Worm (Caenorhabditis elegans): ENCODE measurements around the gene gasr-8.

DNA sequence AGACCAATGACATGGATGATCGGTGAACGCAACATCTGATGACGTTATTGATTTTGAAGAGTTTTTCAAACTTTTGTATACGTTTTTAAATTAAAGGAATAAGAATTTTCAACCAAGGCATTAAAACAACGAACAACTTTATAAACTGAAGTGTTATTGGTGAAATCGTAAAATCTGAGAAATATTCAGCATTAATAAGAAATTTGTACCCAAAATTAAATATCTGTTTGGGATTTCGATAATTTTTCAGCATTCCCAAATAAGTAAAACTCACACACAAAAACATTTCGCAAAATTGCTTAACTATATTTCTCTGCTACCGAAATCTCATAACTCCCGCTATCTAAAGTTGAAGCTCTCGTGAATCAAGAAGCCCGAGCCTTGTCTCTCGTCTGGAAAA, 29.3 kb upstream of the gasr-8 start:
- TF ChIP-seq ZK546.5 (tag; optimal IDR thresholded peaks at IDR 0.05): no peak
- TF ChIP-seq F13H6.1 (tag; optimal IDR thresholded peaks at IDR 0.05): no peak
- TF ChIP-seq nhr-237 (tag; optimal IDR thresholded peaks at IDR 0.05): no peak
- no peak for TF ChIP-seq nhr-6 (tag; optimal IDR thresholded peaks at IDR 0.05)
- TF ChIP-seq ztf-1 (GFP tag; conservative IDR thresholded peaks at IDR 0.05): no peak
- TF ChIP-seq skn-1 (tag; optimal IDR thresholded peaks at IDR 0.05): no peak
- TF ChIP-seq fos-1 (tag; optimal IDR thresholded peaks at IDR 0.05): no peak
- no peak for TF ChIP-seq R02D3.7 (tag; optimal IDR thresholded peaks at IDR 0.05)
- no peak for TF ChIP-seq nhr-11 (tag; optimal IDR thresholded peaks at IDR 0.05)
- no peak for TF ChIP-seq nhr-25 (tag; optimal IDR thresholded peaks at IDR 0.05)
- no peak for TF ChIP-seq ztf-4 (tag; optimal IDR thresholded peaks at IDR 0.05)
- no peak for TF ChIP-seq zag-1 (tag; optimal IDR thresholded peaks at IDR 0.05)

Measured in whole organism, L2 larva.